Worm (Caenorhabditis elegans) whole organism, L4 larva: Measurements from ENCODE around the gene Y17G9B.5.

Experiments
- F37D6.2 ChIP-seq: sonication (generic microtip); optimal IDR thresholded peaks from 2 replicates; lab custom pipeline; 2016; ENCODE audit warnings: mild to moderate bottlenecking, missing genetic modification characterization, missing compliant biosample characterization
- F44E2.7 ChIP-seq: fragments of 200-800 bp; sonication (Bioruptor generic); IDR thresholded peaks from 2 replicates; pipeline ENCODE4 v2.1.2; 2022; ENCODE audit warnings: missing genetic modification characterization, missing compliant biosample characterization
- T26A8.4 ChIP-seq: fragments of 200-800 bp; sonication (Bioruptor generic); IDR thresholded peaks from 2 replicates; pipeline ENCODE4 v1.3.6; 2022; ENCODE audit warnings: missing genetic modification characterization, missing compliant biosample characterization
- Y48G9A.11 ChIP-seq: fragments of 200-800 bp; sonication (Bioruptor generic); IDR thresholded peaks from 2 replicates; pipeline ENCODE4 v1.3.6; 2022; ENCODE audit warnings: missing genetic modification reagents, missing genetic modification characterization, missing compliant biosample characterization
- ZK337.2 ChIP-seq: fragments of 200-800 bp; sonication (Bioruptor generic); IDR thresholded peaks from 2 replicates; pipeline ENCODE4 v1.3.6; 2022; ENCODE audit warnings: missing genetic modification reagents, missing genetic modification characterization, missing compliant biosample characterization
- aha-1 ChIP-seq: fragments of 150-350 bp; peaks from one replicate; lab custom pipeline; 2014; ENCODE audit warnings: missing biosample characterization, missing genetic modification characterization
- ama-1 ChIP-seq: fragments of 150-350 bp; optimal IDR thresholded peaks from 2 replicates; lab custom pipeline; 2014; ENCODE audit warnings: inconsistent platforms, mixed read lengths
- arid-1 ChIP-seq: fragments of 200-800 bp; sonication (Bioruptor generic); conservative IDR thresholded peaks from 2 replicates; pipeline ENCODE4 v1.3.6; 2022; ENCODE audit warnings: missing genetic modification reagents, missing genetic modification characterization, missing compliant biosample characterization
- ceh-20 ChIP-seq: fragments of 200-800 bp; sonication (Bioruptor generic); IDR thresholded peaks from 2 replicates; pipeline ENCODE4 v1.3.6; 2022; ENCODE audit warnings: missing genetic modification reagents, missing genetic modification characterization, missing compliant biosample characterization
- ceh-82 ChIP-seq: sonication (generic microtip); optimal IDR thresholded peaks from 2 replicates; lab custom pipeline; 2017; ENCODE audit warnings: missing biosample characterization, missing genetic modification characterization
- ctbp-1 ChIP-seq: fragments of 200-800 bp; sonication (Bioruptor generic); IDR thresholded peaks from 2 replicates; pipeline ENCODE4 v1.3.6; 2022; ENCODE audit warnings: missing genetic modification reagents, missing genetic modification characterization, missing compliant biosample characterization
- daf-16 ChIP-seq, 3 experiments: sonication (generic microtip); optimal IDR thresholded peaks; 2 replicates each; lab custom pipeline; 2016 to 2017; ENCODE audit warnings: missing genetic modification characterization in 3 of 3, missing genetic modification reagents in 3 of 3, mild to moderate bottlenecking in 2 of 3, missing compliant biosample characterization in 2 of 3, missing biosample characterization in 1 of 3, moderate library complexity in 1 of 3
- daf-19 ChIP-seq: fragments of 200-800 bp; sonication (Bioruptor generic); conservative IDR thresholded peaks from 2 replicates; pipeline ENCODE4 v1.3.6; 2022; ENCODE audit warnings: missing genetic modification characterization, missing compliant biosample characterization
- dmd-6 ChIP-seq: fragments of 200-800 bp; sonication (Bioruptor generic); IDR thresholded peaks from 2 replicates; pipeline ENCODE4 v1.3.6; 2022; ENCODE audit warnings: missing genetic modification reagents, missing genetic modification characterization, missing compliant biosample characterization
- dmd-8 ChIP-seq: fragments of 200-800 bp; sonication (Bioruptor generic); IDR thresholded peaks from 2 replicates; pipeline ENCODE4 v1.3.6; 2022; ENCODE audit warnings: missing genetic modification characterization, missing compliant biosample characterization
- duxl-1 ChIP-seq: sonication (generic microtip); optimal IDR thresholded peaks from 2 replicates; lab custom pipeline; 2016; ENCODE audit warnings: mild to moderate bottlenecking, missing genetic modification characterization, moderate library complexity, missing compliant biosample characterization; ENCODE audit not compliant: poor library complexity
- dve-1 ChIP-seq: sonication (generic microtip); optimal IDR thresholded peaks from 2 replicates; lab custom pipeline; 2017; ENCODE audit warnings: antibody characterized with exemption, mild to moderate bottlenecking, missing genetic modification characterization, missing compliant biosample characterization; ENCODE audit not compliant: insufficient read depth
- fos-1 ChIP-seq: fragments of 150-350 bp; optimal IDR thresholded peaks from 2 replicates; lab custom pipeline; 2014; ENCODE audit warnings: missing biosample characterization, missing genetic modification characterization
- gei-8 ChIP-seq: fragments of 200-800 bp; sonication (Bioruptor generic); optimal IDR thresholded peaks from 2 replicates; lab custom pipeline; 2018; ENCODE audit warnings: mild to moderate bottlenecking, missing genetic modification characterization, missing compliant biosample characterization
- hif-1 ChIP-seq, 2 experiments: sonication (generic microtip); optimal IDR thresholded peaks; 2 replicates each; lab custom pipeline; 2016 to 2017; ENCODE audit warnings: missing compliant biosample characterization in 2 of 2, missing genetic modification characterization in 2 of 2, missing genetic modification reagents in 2 of 2, missing genotype in 2 of 2, mild to moderate bottlenecking in 1 of 2
- hlh-11 ChIP-seq: fragments of 200-800 bp; sonication (Bioruptor generic); optimal IDR thresholded peaks from 2 replicates; lab custom pipeline; 2018; ENCODE audit warnings: mild to moderate bottlenecking, missing genetic modification characterization, missing compliant biosample characterization
- hmg-1.1 ChIP-seq: fragments of 200-800 bp; sonication (Bioruptor generic); IDR thresholded peaks from 2 replicates; pipeline ENCODE4 v1.3.6; 2022; ENCODE audit warnings: missing genetic modification reagents, missing genetic modification characterization, missing compliant biosample characterization
- lin-38 ChIP-seq: fragments of 200-800 bp; sonication (Bioruptor generic); IDR thresholded peaks from 2 replicates; pipeline ENCODE4 v1.3.6; 2022; ENCODE audit warnings: missing genetic modification reagents, missing genetic modification characterization, missing compliant biosample characterization
- lsy-2 ChIP-seq, 2 experiments: fragments of 150-350 bp in 1 of 2; sonication (generic microtip) in 1 of 2; optimal IDR thresholded peaks; 2 replicates each; lab custom pipeline; 2014 to 2017; ENCODE audit warnings: missing biosample characterization in 2 of 2, missing genetic modification characterization in 2 of 2
- madf-9 ChIP-seq: fragments of 200-800 bp; sonication (Bioruptor generic); conservative IDR thresholded peaks from 2 replicates; pipeline ENCODE4 v1.3.6; 2022; ENCODE audit warnings: missing genetic modification reagents, missing genetic modification characterization, missing compliant biosample characterization
- mdt-29 ChIP-seq: fragments of 200-800 bp; sonication (Bioruptor generic); IDR thresholded peaks from 2 replicates; pipeline ENCODE4 v1.3.6; 2022; ENCODE audit warnings: missing genetic modification reagents, missing genetic modification characterization, missing compliant biosample characterization
- mes-2 ChIP-seq: sonication (generic microtip); optimal IDR thresholded peaks from 2 replicates; lab custom pipeline; 2016; ENCODE audit warnings: missing genotype, mild to moderate bottlenecking, missing genetic modification characterization, missing compliant biosample characterization; ENCODE audit not compliant: poor library complexity, severe bottlenecking
- nhr-102 ChIP-seq: sonication (generic microtip); optimal IDR thresholded peaks from 2 replicates; lab custom pipeline; 2016; ENCODE audit warnings: mild to moderate bottlenecking, missing genetic modification characterization, moderate library complexity, missing compliant biosample characterization
- nhr-48 ChIP-seq: sonication (generic microtip); optimal IDR thresholded peaks from 2 replicates; lab custom pipeline; 2016; ENCODE audit warnings: mild to moderate bottlenecking, missing genetic modification characterization, missing compliant biosample characterization
- pha-4 ChIP-seq, 2 experiments: fragments of 150-350 bp in 1 of 2; fragments of 200-800 bp in 1 of 2; sonication (Bioruptor generic) in 1 of 2; IDR thresholded peaks in 1 of 2; optimal IDR thresholded peaks in 1 of 2; 2 replicates each; pipeline versions ENCODE4 v1.3.6 to Lab custom; 2014 to 2022; ENCODE audit warnings: missing genetic modification characterization in 2 of 2, missing genetic modification reagents in 2 of 2, missing biosample characterization in 1 of 2, missing compliant biosample characterization in 1 of 2
- rbr-2 ChIP-seq: sonication (generic microtip); optimal IDR thresholded peaks from 2 replicates; lab custom pipeline; 2016; ENCODE audit warnings: missing genotype, missing genetic modification characterization, missing compliant biosample characterization
- snpc-1.2 ChIP-seq: fragments of 200-800 bp; sonication (Bioruptor generic); IDR thresholded peaks from 2 replicates; pipeline ENCODE4 v1.3.6; 2022; ENCODE audit warnings: missing genetic modification reagents, missing genetic modification characterization, missing compliant biosample characterization
- spr-1 ChIP-seq: sonication (generic microtip); optimal IDR thresholded peaks from 2 replicates; lab custom pipeline; 2016; ENCODE audit warnings: mild to moderate bottlenecking, missing genetic modification characterization, missing compliant biosample characterization
- tag-97 ChIP-seq: fragments of 200-800 bp; sonication (Bioruptor generic); IDR thresholded peaks from 2 replicates; pipeline ENCODE4 v1.3.6; 2022; ENCODE audit warnings: missing genetic modification characterization, missing compliant biosample characterization
- zfp-3 ChIP-seq: fragments of 200-800 bp; sonication (Bioruptor generic); conservative IDR thresholded peaks from 2 replicates; pipeline ENCODE4 v1.3.6; 2022; ENCODE audit warnings: missing genetic modification reagents, missing genetic modification characterization, missing compliant biosample characterization
- ztf-7 ChIP-seq: fragments of 150-350 bp; optimal IDR thresholded peaks from 2 replicates; lab custom pipeline; 2014; ENCODE audit warnings: missing biosample characterization, missing genetic modification characterization

Y17G9B.5 gene

ce11 chrIV:4745422-4745821 lies 4.6 kb upstream of the Y17G9B.5 start, which contains the start of gene timm-17B.1 (continued):
- TF ChIP-seq F37D6.2 (peak; percentile 45), lin-38 (GFP tag; lab: Robert Waterston, UW) (peak; percentile 89), spr-1 (tag; lab: Kevin White, UChicago) (peak; percentile 57), lsy-2 (tag; optimal IDR thresholded peaks at IDR 0.05; lab: Kevin White, UChicago) (peak; percentile 52 to 96), nhr-102 (tag; lab: Kevin White, UChicago) (peak; percentile 57), hif-1 (tag; optimal IDR thresholded peaks at IDR 0.05; lab: Kevin White, UChicago) (no peak), Y48G9A.11 (GFP tag; lab: Robert Waterston, UW) (no peak), duxl-1 (tag; lab: Kevin White, UChicago) (peak; percentile 45), madf-9 (GFP tag; lab: Robert Waterston, UW) (no peak), tag-97 (no peak), hlh-11 (tag; lab: Kevin White, UChicago) (peak; percentile 57), ztf-7 (tag; lab: Kevin White, UChicago) (peak; percentile 84), ZK337.2 (GFP tag; lab: Robert Waterston, UW) (no peak), gei-8 (no peak), rbr-2 (tag; lab: Kevin White, UChicago) (peak; percentile 55), daf-19 (GFP tag; lab: Robert Waterston, UW) (no peak), pha-4 (GFP tag; IDR thresholded peaks at IDR 0.05; lab: Robert Waterston, UW) (no peak), pha-4 (tag; optimal IDR thresholded peaks at IDR 0.05; lab: Kevin White, UChicago) (peak; percentile 65), mes-2 (tag; lab: Kevin White, UChicago) (peak; percentile 72), T26A8.4 (GFP tag; lab: Robert Waterston, UW) (peak; percentile 55; the same call in 1 of the 2 replicates), fos-1 (tag; lab: Kevin White, UChicago) (no peak), ceh-20 (no peak), nhr-48 (no peak), dve-1 (peak; percentile 79)

ce11 chrIV:4747553-4747952 lies 2.5 kb upstream of the Y17G9B.5 start, which contains the start of gene tctn-1:
Gene tctn-1 (minus strand): TSS chrIV:4747832.
- TF ChIP-seq gei-8 (no peak), arid-1 (GFP tag; lab: Robert Waterston, UW) (0 out of 2 replicates have a peak, but pooled peaks have one; percentile 20), ctbp-1 (GFP tag; lab: Robert Waterston, UW) (0 out of 2 replicates have a peak, but pooled peaks have one; percentile 14), dmd-6 (GFP tag; lab: Robert Waterston, UW) (peak; percentile 23; the same call in 1 of the 2 replicates), ceh-82 (tag; lab: Kevin White, UChicago) (no peak), zfp-3 (peak; percentile 18; the same call in 1 of the 2 replicates), madf-9 (GFP tag; lab: Robert Waterston, UW) (0 out of 2 replicates have a peak, but pooled peaks have one; percentile 16), snpc-1.2 (GFP tag; lab: Robert Waterston, UW) (no peak), daf-16 (GFP tag; optimal IDR thresholded peaks at IDR 0.05; lab: Kevin White, UChicago) (peak in 1 of 2 experiments; percentile 22), daf-16 (tag; optimal IDR thresholded peaks at IDR 0.05; lab: Kevin White, UChicago) (peak; percentile 21), lsy-2 (tag; optimal IDR thresholded peaks at IDR 0.05; lab: Kevin White, UChicago) (peak in 1 of 2 experiments; percentile 41), Y48G9A.11 (GFP tag; lab: Robert Waterston, UW) (0 out of 2 replicates have a peak, but pooled peaks have one; percentile 8), F44E2.7 (no peak), mes-2 (tag; lab: Kevin White, UChicago) (peak; percentile 9), dmd-8 (GFP tag; lab: Robert Waterston, UW) (0 out of 2 replicates have a peak, but pooled peaks have one; percentile 15), aha-1 (peak; percentile 22), ama-1 (lab: Kevin White, UChicago) (peak; percentile 86), lin-38 (GFP tag; lab: Robert Waterston, UW) (peak; percentile 35; the same call in 1 of the 2 replicates), hmg-1.1 (GFP tag; lab: Robert Waterston, UW) (0 out of 2 replicates have a peak, but pooled peaks have one; percentile 27), dve-1 (peak; percentile 7), mdt-29 (0 out of 2 replicates have a peak, but pooled peaks have one; percentile 26)
